Fruit fly (Drosophila melanogaster) whole organism, pupa: ENCODE results near the gene grp.
A peak's percentile ranks its signal among the peaks of the same experiment; 100 is the strongest.

ENCODE experiments used
- CG10348 ChIP-seq: fragments of 200-800 bp; sonication (Bioruptor generic); IDR thresholded peaks from 2 replicates; pipeline ENCODE4 v1.3.6; 2022; ENCODE audit warnings: missing biosample characterization, missing genetic modification characterization
- CG4496 ChIP-seq: fragments of 200-800 bp; sonication (Bioruptor generic); IDR thresholded peaks from 3 replicates; pipeline ENCODE4 v1.3.6; 2022; ENCODE audit warnings: missing biosample characterization, missing genetic modification characterization
- CG9948 ChIP-seq: fragments of 200-800 bp; sonication (Bioruptor generic); optimal IDR thresholded peaks from 2 replicates; lab custom pipeline; 2018; ENCODE audit warnings: missing biosample characterization, mild to moderate bottlenecking, missing genetic modification characterization, moderate library complexity
- EcR ChIP-seq: fragments of 200-800 bp; sonication (Bioruptor generic); optimal IDR thresholded peaks from 3 replicates; lab custom pipeline; 2019; ENCODE audit warnings: missing biosample characterization, missing genetic modification characterization, mild to moderate bottlenecking, moderate library complexity, missing genetic modification reagents
- Ets98B ChIP-seq: fragments of 200-800 bp; sonication (Bioruptor generic); IDR thresholded peaks from 2 replicates; pipeline ENCODE4 v1.3.6; 2022; ENCODE audit warnings: missing biosample characterization, missing genetic modification characterization
- Pif1A ChIP-seq: fragments of 200-800 bp; sonication (Bioruptor generic); optimal IDR thresholded peaks from 3 replicates; lab custom pipeline; 2016; ENCODE audit warnings: missing biosample characterization, missing genetic modification characterization
- Pif1B ChIP-seq: fragments of 200-800 bp; sonication (Bioruptor generic); optimal IDR thresholded peaks from 3 replicates; lab custom pipeline; 2016; ENCODE audit warnings: missing biosample characterization, missing genetic modification characterization
- Snoo ChIP-seq: fragments of 200-800 bp; sonication (Bioruptor generic); optimal IDR thresholded peaks from 3 replicates; lab custom pipeline; 2017; ENCODE audit warnings: missing biosample characterization, mild to moderate bottlenecking, missing genetic modification characterization, inconsistent platforms
- gl ChIP-seq: fragments of 200-800 bp; sonication (Bioruptor generic); optimal IDR thresholded peaks from 2 replicates; lab custom pipeline; 2018; ENCODE audit warnings: missing biosample characterization, mild to moderate bottlenecking, missing genetic modification characterization

dm6 chr2L:16679817-16680683, at the start of gene grp, which contains the start of gene squ:
- TF ChIP-seq Ets98B (no peak), EcR (GFP tag; lab: Kevin White, UChicago) (peak; percentile 89), CG4496 (GFP tag; lab: Robert Waterston, UW) (0 out of 3 replicates have a peak, but pooled peaks have one; percentile 41), Pif1B (GFP tag; lab: Kevin White, UChicago) (no peak), Pif1A (GFP tag; lab: Kevin White, UChicago) (no peak), CG10348 (GFP tag; lab: Robert Waterston, UW) (no peak), CG9948 (no peak), Snoo (tag; lab: Kevin White, UChicago) (no peak), gl (tag; lab: Kevin White, UChicago) (peak; percentile 26)
